Fruit fly (Drosophila melanogaster) whole organism, embryonic: Measurements from ENCODE around the gene CG7156.

Experiments
- BEAF-32 ChIP-seq: fragments of 200-800 bp; sonication (Bioruptor generic); optimal IDR thresholded peaks from 3 replicates; lab custom pipeline; 2017; ENCODE audit warnings: missing biosample characterization, missing genetic modification characterization, mild to moderate bottlenecking, moderate library complexity, missing genetic modification reagents
- CG10431 ChIP-seq: fragments of 200-800 bp; sonication (Bioruptor generic); optimal IDR thresholded peaks from 3 replicates; lab custom pipeline; 2018; ENCODE audit warnings: missing biosample characterization, mild to moderate bottlenecking, missing genetic modification characterization
- CG11456 ChIP-seq: fragments of 200-800 bp; sonication (Bioruptor generic); IDR thresholded peaks from 3 replicates; pipeline ENCODE4 v1.3.6; 2022; ENCODE audit warnings: missing biosample characterization, missing genetic modification characterization
- CG11696 ChIP-seq: fragments of 200-800 bp; sonication (Bioruptor generic); IDR thresholded peaks from 2 replicates; pipeline ENCODE4 v1.3.6; 2022; ENCODE audit warnings: missing biosample characterization, missing genetic modification characterization
- CG12071 ChIP-seq: fragments of 200-800 bp; sonication (Bioruptor generic); optimal IDR thresholded peaks from 3 replicates; lab custom pipeline; 2018; ENCODE audit warnings: missing biosample characterization, mild to moderate bottlenecking, missing genetic modification characterization
- CG13123 ChIP-seq: fragments of 200-800 bp; sonication (Bioruptor generic); optimal IDR thresholded peaks from 2 replicates; lab custom pipeline; 2016; ENCODE audit warnings: missing biosample characterization, missing genetic modification characterization
- CG1603 ChIP-seq: fragments of 200-800 bp; sonication (Bioruptor generic); optimal IDR thresholded peaks from 2 replicates; lab custom pipeline; 2019; ENCODE audit warnings: missing biosample characterization, mild to moderate bottlenecking, missing genetic modification characterization, moderate library complexity
- CG32772 ChIP-seq: fragments of 200-800 bp; sonication (Bioruptor generic); IDR thresholded peaks from 2 replicates; pipeline ENCODE4 v1.3.6; 2022; ENCODE audit warnings: missing biosample characterization, missing genetic modification characterization
- CG33557 ChIP-seq: fragments of 200-800 bp; sonication (Bioruptor generic); optimal IDR thresholded peaks from 2 replicates; lab custom pipeline; 2019; ENCODE audit warnings: missing biosample characterization, mild to moderate bottlenecking, missing genetic modification characterization, moderate library complexity
- CG4282 ChIP-seq: fragments of 200-800 bp; sonication (Bioruptor generic); optimal IDR thresholded peaks from 2 replicates; lab custom pipeline; 2016; ENCODE audit warnings: missing biosample characterization, missing genetic modification characterization
- CG4424 ChIP-seq: fragments of 200-800 bp; sonication (Bioruptor generic); optimal IDR thresholded peaks from 3 replicates; lab custom pipeline; 2016; ENCODE audit warnings: missing biosample characterization, missing genetic modification characterization
- CG6254 ChIP-seq: fragments of 200-800 bp; sonication (Bioruptor generic); optimal IDR thresholded peaks from 3 replicates; lab custom pipeline; 2017; ENCODE audit warnings: mild to moderate bottlenecking, missing biosample characterization, missing genetic modification reagents, missing genetic modification characterization
- CG6654 ChIP-seq: fragments of 200-800 bp; sonication (Bioruptor generic); optimal IDR thresholded peaks from 2 replicates; lab custom pipeline; 2017; ENCODE audit warnings: missing biosample characterization, mild to moderate bottlenecking, missing genetic modification characterization
- CG6813 ChIP-seq: fragments of 200-800 bp; sonication (Bioruptor generic); optimal IDR thresholded peaks from 2 replicates; lab custom pipeline; 2017; ENCODE audit warnings: missing biosample characterization, missing genetic modification characterization, mild to moderate bottlenecking, moderate library complexity, missing genetic modification reagents
- CG8765 ChIP-seq: fragments of 200-800 bp; sonication (Bioruptor generic); IDR thresholded peaks from 2 replicates; pipeline ENCODE4 v1.3.6; 2022; ENCODE audit warnings: missing biosample characterization, missing genetic modification characterization
- CG9817 ChIP-seq: fragments of 200-800 bp; sonication (Bioruptor generic); optimal IDR thresholded peaks from 2 replicates; lab custom pipeline; 2018; ENCODE audit warnings: missing biosample characterization, mild to moderate bottlenecking, missing genetic modification characterization, moderate library complexity
- Dip2 ChIP-seq: fragments of 200-800 bp; sonication (Bioruptor generic); IDR thresholded peaks from 2 replicates; pipeline ENCODE4 v1.3.6; 2022; ENCODE audit warnings: missing biosample characterization, missing genetic modification characterization
- Dip3 ChIP-seq: fragments of 200-800 bp; sonication (Bioruptor generic); optimal IDR thresholded peaks from 3 replicates; lab custom pipeline; 2016; ENCODE audit warnings: missing biosample characterization, missing genetic modification characterization
- Drgx ChIP-seq: fragments of 200-800 bp; sonication (Bioruptor generic); IDR thresholded peaks from 2 replicates; pipeline ENCODE4 v1.3.6; 2022; ENCODE audit warnings: missing biosample characterization, missing genetic modification characterization
- Elba2 ChIP-seq: fragments of 200-800 bp; sonication (Bioruptor generic); optimal IDR thresholded peaks from 3 replicates; lab custom pipeline; 2016; ENCODE audit warnings: missing biosample characterization, missing genetic modification characterization
- Gsc ChIP-seq: fragments of 200-800 bp; sonication (Bioruptor generic); IDR thresholded peaks from 2 replicates; pipeline ENCODE4 v1.3.6; 2022; ENCODE audit warnings: missing biosample characterization, missing genetic modification characterization
- HLH54F ChIP-seq: fragments of 200-800 bp; sonication (Bioruptor generic); optimal IDR thresholded peaks from 3 replicates; lab custom pipeline; 2016; ENCODE audit warnings: missing biosample characterization, missing genetic modification characterization
- MTF-1 ChIP-seq: fragments of 200-800 bp; sonication (Bioruptor generic); optimal IDR thresholded peaks from 2 replicates; lab custom pipeline; 2018; ENCODE audit warnings: missing biosample characterization, mild to moderate bottlenecking, missing genetic modification characterization, borderline replicate concordance
- NC2β ChIP-seq: fragments of 200-800 bp; sonication (Bioruptor generic); optimal IDR thresholded peaks from 2 replicates; lab custom pipeline; 2016; ENCODE audit warnings: missing biosample characterization, missing genetic modification characterization
- Neu2 ChIP-seq: fragments of 200-800 bp; sonication (Bioruptor generic); optimal IDR thresholded peaks from 3 replicates; lab custom pipeline; 2016; ENCODE audit warnings: missing biosample characterization, missing genetic modification characterization, borderline replicate concordance
- Oaz ChIP-seq: fragments of 200-800 bp; sonication (Bioruptor generic); IDR thresholded peaks from 2 replicates; pipeline ENCODE4 v1.3.6; 2022; ENCODE audit warnings: missing biosample characterization, missing genetic modification characterization
- Scr ChIP-seq: fragments of 200-800 bp; sonication (Bioruptor generic); IDR thresholded peaks from 2 replicates; pipeline ENCODE4 v1.3.6; 2022; ENCODE audit warnings: missing biosample characterization, missing genetic modification characterization; ENCODE audit not compliant: partially characterized antibody
- YL-1 ChIP-seq: fragments of 200-800 bp; sonication (Bioruptor generic); optimal IDR thresholded peaks from 3 replicates; lab custom pipeline; 2017; ENCODE audit warnings: missing biosample characterization, mild to moderate bottlenecking, missing genetic modification characterization
- caup ChIP-seq: fragments of 200-800 bp; sonication (Bioruptor generic); optimal IDR thresholded peaks from 3 replicates; lab custom pipeline; 2017; ENCODE audit warnings: missing biosample characterization, mild to moderate bottlenecking, missing genetic modification characterization, moderate library complexity; ENCODE audit not compliant: severe bottlenecking
- cg ChIP-seq: fragments of 200-800 bp; sonication (Bioruptor generic); optimal IDR thresholded peaks from 3 replicates; lab custom pipeline; 2019; ENCODE audit warnings: missing biosample characterization, mild to moderate bottlenecking, missing genetic modification characterization, moderate library complexity
- chm ChIP-seq: fragments of 200-800 bp; sonication (Bioruptor generic); IDR thresholded peaks from 2 replicates; pipeline ENCODE4 v1.3.6; 2022; ENCODE audit warnings: missing biosample characterization, missing genetic modification characterization
- crp ChIP-seq, 2 experiments: fragments of 200-800 bp; sonication (Bioruptor generic); optimal IDR thresholded peaks; 2 replicates in 1 of 2; 3 replicates in 1 of 2; lab custom pipeline; 2017; ENCODE audit warnings: missing biosample characterization in 2 of 2, missing genetic modification characterization in 2 of 2, mild to moderate bottlenecking in 1 of 2, moderate library complexity in 1 of 2
- dati ChIP-seq: fragments of 200-800 bp; sonication (Bioruptor generic); IDR thresholded peaks from 2 replicates; pipeline ENCODE4 v1.3.6; 2022; ENCODE audit warnings: missing biosample characterization, missing genetic modification characterization
- dm ChIP-seq: fragments of 200-800 bp; sonication (Bioruptor generic); optimal IDR thresholded peaks from 3 replicates; lab custom pipeline; 2016; ENCODE audit warnings: missing biosample characterization, missing genetic modification characterization
- dysf ChIP-seq: fragments of 200-800 bp; sonication (Bioruptor generic); IDR thresholded peaks from 3 replicates; pipeline ENCODE4 v1.3.6; 2022; ENCODE audit warnings: missing biosample characterization, missing genetic modification characterization
- ems ChIP-seq: fragments of 200-800 bp; sonication (Bioruptor generic); optimal IDR thresholded peaks from 3 replicates; lab custom pipeline; 2016; ENCODE audit warnings: missing biosample characterization, missing genetic modification characterization
- exex ChIP-seq: fragments of 200-800 bp; sonication (Bioruptor generic); optimal IDR thresholded peaks from 4 replicates; lab custom pipeline; 2018; ENCODE audit warnings: missing biosample characterization, mild to moderate bottlenecking, missing genetic modification characterization, moderate library complexity
- fd102C ChIP-seq: fragments of 200-800 bp; sonication (Bioruptor generic); optimal IDR thresholded peaks from 2 replicates; lab custom pipeline; 2018; ENCODE audit warnings: missing biosample characterization, mild to moderate bottlenecking, missing genetic modification characterization, moderate library complexity
- grau ChIP-seq: fragments of 200-800 bp; optimal IDR thresholded peaks from 3 replicates; lab custom pipeline; 2019; ENCODE audit warnings: missing biosample characterization, mild to moderate bottlenecking, missing genetic modification characterization, moderate library complexity
- h ChIP-seq: fragments of >200 bp; optimal IDR thresholded peaks from 2 replicates; lab custom pipeline; 2017
- hb ChIP-seq: fragments of 200-800 bp; sonication (Bioruptor generic); IDR thresholded peaks from 3 replicates; pipeline ENCODE4 v1.3.6; 2022; ENCODE audit warnings: missing biosample characterization, missing genetic modification characterization; ENCODE audit not compliant: partially characterized antibody
- knrl ChIP-seq: fragments of 200-800 bp; sonication (Bioruptor generic); IDR thresholded peaks from 3 replicates; pipeline ENCODE4 v1.3.6; 2022; ENCODE audit warnings: missing biosample characterization, missing genetic modification characterization; ENCODE audit not compliant: partially characterized antibody
- luna ChIP-seq: fragments of 200-800 bp; sonication (Bioruptor generic); optimal IDR thresholded peaks from 2 replicates; lab custom pipeline; 2016; ENCODE audit warnings: missing biosample characterization, missing genetic modification characterization
- p53 ChIP-seq: fragments of 200-800 bp; sonication (Bioruptor generic); optimal IDR thresholded peaks from 2 replicates; lab custom pipeline; 2016; ENCODE audit warnings: missing biosample characterization, missing genetic modification characterization
- prd ChIP-seq, 3 experiments: fragments of >200 bp in 2 of 3; fragments of 200-800 bp in 1 of 3; sonication (Bioruptor generic) in 1 of 3; optimal IDR thresholded peaks in 2 of 3; IDR thresholded peaks in 1 of 3; 2 replicates in 2 of 3; 3 replicates in 1 of 3; pipeline versions ENCODE4 v1.3.6 to Lab custom; 2017 to 2022; ENCODE audit warnings: missing biosample characterization in 1 of 3, missing genetic modification characterization in 1 of 3
- psq ChIP-seq: fragments of 200-800 bp; sonication (Bioruptor generic); optimal IDR thresholded peaks from 2 replicates; lab custom pipeline; 2017; ENCODE audit warnings: missing biosample characterization, missing genetic modification characterization
- slp2 ChIP-seq: fragments of 200-800 bp; sonication (Bioruptor generic); optimal IDR thresholded peaks from 2 replicates; lab custom pipeline; 2016; ENCODE audit warnings: missing biosample characterization, missing genetic modification characterization
- yki ChIP-seq: fragments of >200 bp; optimal IDR thresholded peaks from 3 replicates; lab custom pipeline; 2018
- zen ChIP-seq: fragments of 200-800 bp; sonication (Bioruptor generic); optimal IDR thresholded peaks from 3 replicates; lab custom pipeline; 2018; ENCODE audit warnings: missing biosample characterization, mild to moderate bottlenecking, missing genetic modification characterization, moderate library complexity
- zfh1 ChIP-seq: fragments of 200-800 bp; sonication (Bioruptor generic); IDR thresholded peaks from 3 replicates; pipeline ENCODE4 v1.3.6; 2022; ENCODE audit warnings: missing biosample characterization, missing genetic modification characterization

CG7156 gene

dm6 chr3R:18223434-18223833 is 18.5 kb downstream of the CG7156 start, which contains the start of the genes mTerf5 and Non3 (continued):
- no peak for TF ChIP-seq MTF-1
- TF ChIP-seq p53 (GFP tag; lab: Kevin White, UChicago): no peak
- TF ChIP-seq Gsc (GFP tag; lab: Robert Waterston, UW): no peak
- TF ChIP-seq zfh1 (GFP tag; lab: Robert Waterston, UW): peak; percentile 58; the same call in 1 of the 3 replicates
- TF ChIP-seq CG4282 (GFP tag; lab: Kevin White, UChicago): no peak
- no peak for TF ChIP-seq luna (GFP tag; lab: Kevin White, UChicago)
- peak in 1 of 2 experiments; percentile 24 for TF ChIP-seq crp (GFP tag; optimal IDR thresholded peaks at IDR 0.05; lab: Kevin White, UChicago)
- 0 out of 2 replicates have a peak, but pooled peaks have one; percentile 15 for TF ChIP-seq CG32772 (GFP tag; lab: Robert Waterston, UW)
- peak; percentile 43 for TF ChIP-seq CG4424
- TF ChIP-seq cg (GFP tag; lab: Kevin White, UChicago): no peak
- peak; percentile 68 for TF ChIP-seq CG9817 (tag; lab: Kevin White, UChicago)
- no peak for TF ChIP-seq dati
- TF ChIP-seq CG33557 (GFP tag; lab: Kevin White, UChicago): peak; percentile 47
- TF ChIP-seq grau: peak; percentile 66
- TF ChIP-seq ems (GFP tag; lab: Kevin White, UChicago): no peak
- peak; percentile 31; the same call in 1 of the 2 replicates for TF ChIP-seq CG8765
- TF ChIP-seq CG6654 (GFP tag; lab: Kevin White, UChicago): no peak
- peak; percentile 58 for TF ChIP-seq caup (GFP tag; lab: Kevin White, UChicago)
- TF ChIP-seq psq (GFP tag; lab: Kevin White, UChicago): peak; percentile 41
- TF ChIP-seq yki (lab: Kevin White, UChicago): no peak
- TF ChIP-seq NC2β: no peak
- TF ChIP-seq CG6813: no peak
- TF ChIP-seq knrl (GFP tag; lab: Robert Waterston, UW): peak; percentile 92
- TF ChIP-seq Elba2 (GFP tag; lab: Kevin White, UChicago): no peak
- TF ChIP-seq YL-1 (GFP tag; lab: Kevin White, UChicago): peak; percentile 50
- TF ChIP-seq hb (GFP tag; lab: Robert Waterston, UW): peak; percentile 83
- no peak for TF ChIP-seq prd (optimal IDR thresholded peaks at IDR 0.05; lab: Kevin White, UChicago)
- TF ChIP-seq prd (GFP tag; IDR thresholded peaks at IDR 0.05; lab: Robert Waterston, UW): peak; percentile 66
- 0 out of 3 replicates have a peak, but pooled peaks have one; percentile 36 for TF ChIP-seq dysf (GFP tag; lab: Robert Waterston, UW)
- 0 out of 2 replicates have a peak, but pooled peaks have one; percentile 24 for TF ChIP-seq Drgx
- TF ChIP-seq CG11696 (GFP tag; lab: Robert Waterston, UW): no peak
- peak; percentile 38 for TF ChIP-seq CG13123 (GFP tag; lab: Kevin White, UChicago)
- TF ChIP-seq BEAF-32 (GFP tag; lab: Kevin White, UChicago): peak; percentile 81
- TF ChIP-seq Scr (GFP tag; lab: Robert Waterston, UW): peak; percentile 94
- no peak for TF ChIP-seq CG1603 (tag; lab: Kevin White, UChicago)
- no peak for TF ChIP-seq chm (GFP tag; lab: Robert Waterston, UW)
- peak; percentile 38; the same call in 1 of the 3 replicates for TF ChIP-seq CG11456 (GFP tag; lab: Robert Waterston, UW)
- peak; percentile 67 for TF ChIP-seq zen (tag; lab: Kevin White, UChicago)
- no peak for TF ChIP-seq Neu2
- no peak for TF ChIP-seq h (lab: Kevin White, UChicago)
- TF ChIP-seq Dip3 (GFP tag; lab: Kevin White, UChicago): peak; percentile 8
- peak; percentile 88 for TF ChIP-seq dm (GFP tag; lab: Kevin White, UChicago)
- TF ChIP-seq exex: peak; percentile 12
- no peak for TF ChIP-seq CG12071 (GFP tag; lab: Kevin White, UChicago)
- peak; percentile 43 for TF ChIP-seq CG6254 (GFP tag; lab: Kevin White, UChicago)
- no peak for TF ChIP-seq fd102C (GFP tag; lab: Kevin White, UChicago)
- TF ChIP-seq HLH54F: peak; percentile 33
- no peak for TF ChIP-seq CG10431 (GFP tag; lab: Kevin White, UChicago)
- no peak for TF ChIP-seq Dip2
- no peak for TF ChIP-seq Oaz
- no peak for TF ChIP-seq slp2 (GFP tag; lab: Kevin White, UChicago)
